Fruit fly (Drosophila melanogaster) whole organism: Measurements from ENCODE around the gene Dnah3.

ENCODE experiments used
- CG8478 ChIP-seq: fragments of >200 bp; optimal IDR thresholded peaks from 2 replicates; lab custom pipeline; 2018; ENCODE audit warnings: inconsistent platforms
- Dll ChIP-seq: fragments of >200 bp; optimal IDR thresholded peaks from 2 replicates; lab custom pipeline; 2017
- EcR ChIP-seq, 2 experiments: fragments of >200 bp; optimal IDR thresholded peaks; 2 replicates each; lab custom pipeline; 2017; ENCODE audit warnings: missing biosample characterization in 2 of 2, missing genetic modification characterization in 2 of 2, missing genetic modification reagents in 2 of 2
- pan ChIP-seq: fragments of >200 bp; optimal IDR thresholded peaks from 2 replicates; lab custom pipeline; 2017
- psq ChIP-seq: fragments of >200 bp; optimal IDR thresholded peaks from 2 replicates; lab custom pipeline; 2017
- usp ChIP-seq: fragments of >200 bp; optimal IDR thresholded peaks from 2 replicates; lab custom pipeline; 2017; ENCODE audit warnings: missing biosample characterization, missing genetic modification characterization, mixed read lengths

- TF ChIP-seq psq, result no peak
- TF ChIP-seq EcR (GFP tag; optimal IDR thresholded peaks at IDR 0.05; lab: Kevin White, UChicago), result no peak
- no peak for TF ChIP-seq CG8478 (lab: Kevin White, UChicago)
- no peak for TF ChIP-seq pan (lab: Kevin White, UChicago)
- TF ChIP-seq Dll (lab: Kevin White, UChicago), result no peak
- no peak for TF ChIP-seq usp (GFP tag; lab: Kevin White, UChicago)
These were observed 68.7 kb downstream of the Dnah3 start for dm6 chr3L:4929781-4930180.
